Worm (Caenorhabditis elegans): ENCODE data around the gene ZK418.2.

DNA sequence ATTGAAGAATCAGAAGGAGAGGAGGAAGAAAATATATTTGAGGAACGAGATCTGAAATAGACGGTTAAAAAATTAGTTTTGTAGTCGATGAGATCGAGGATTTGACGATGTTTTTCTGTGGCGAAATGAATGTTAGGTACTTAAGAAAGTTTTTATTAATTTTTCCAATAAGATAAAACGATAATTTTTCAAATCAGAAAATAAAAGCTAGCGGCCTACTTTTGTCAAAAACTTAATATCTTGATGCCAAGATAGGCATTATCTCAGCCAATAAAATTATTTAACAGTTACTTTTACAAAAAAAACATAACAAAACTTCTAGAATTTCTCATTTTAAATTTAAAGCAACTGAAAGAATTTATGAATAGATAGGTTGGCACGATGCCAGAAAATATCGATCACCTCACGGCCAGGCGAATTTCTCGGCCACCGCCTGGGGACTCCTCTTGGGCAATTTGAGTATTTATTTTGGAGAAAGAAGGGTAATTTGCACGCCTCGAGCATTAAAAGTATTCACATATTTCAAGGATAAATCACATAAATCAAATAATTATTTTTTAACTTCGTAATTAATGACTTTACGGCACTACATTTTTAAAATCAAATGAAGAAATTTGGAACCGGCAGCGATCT, 3.3 kb upstream of the ZK418.2 start, which contains the start of gene fubl-2:
- no peak for TF ChIP-seq unc-86 (tag; optimal IDR thresholded peaks at IDR 0.05)
- no peak for TF ChIP-seq tbx-2 (tag; optimal IDR thresholded peaks at IDR 0.05)
- no peak for TF ChIP-seq sdc-2 (tag; optimal IDR thresholded peaks at IDR 0.05)
- no peak for TF ChIP-seq lim-6 (tag; optimal IDR thresholded peaks at IDR 0.05)
- TF ChIP-seq pha-2 (tag; optimal IDR thresholded peaks at IDR 0.05), result no peak
- TF ChIP-seq elt-2 (tag; optimal IDR thresholded peaks at IDR 0.05), result peak; percentile 48
- no peak for TF ChIP-seq ama-1 (optimal IDR thresholded peaks at IDR 0.05)
- no peak for TF ChIP-seq ceh-9 (tag; optimal IDR thresholded peaks at IDR 0.05)
